Worm (Caenorhabditis elegans) whole organism, L4 larva: Measurements from ENCODE around the gene F46C5.10.

ENCODE experiments used
- F26F4.8 ChIP-seq: fragments of 200-800 bp; sonication (Bioruptor generic); conservative IDR thresholded peaks from 2 replicates; pipeline ENCODE4 v1.3.6; 2022; ENCODE audit warnings: missing genetic modification characterization, missing compliant biosample characterization
- R02D3.7 ChIP-seq: fragments of 150-350 bp; sonication (generic microtip); optimal IDR thresholded peaks from 3 replicates; lab custom pipeline; 2014; ENCODE audit warnings: missing biosample characterization, missing genetic modification characterization
- T20F7.1 ChIP-seq: fragments of 200-800 bp; sonication (Bioruptor generic); optimal IDR thresholded peaks from 2 replicates; lab custom pipeline; 2018; ENCODE audit warnings: mild to moderate bottlenecking, missing genetic modification characterization, missing compliant biosample characterization
- ZK337.2 ChIP-seq: fragments of 200-800 bp; sonication (Bioruptor generic); IDR thresholded peaks from 2 replicates; pipeline ENCODE4 v1.3.6; 2022; ENCODE audit warnings: missing genetic modification reagents, missing genetic modification characterization, missing compliant biosample characterization
- arid-1 ChIP-seq: fragments of 200-800 bp; sonication (Bioruptor generic); conservative IDR thresholded peaks from 2 replicates; pipeline ENCODE4 v1.3.6; 2022; ENCODE audit warnings: missing genetic modification reagents, missing genetic modification characterization, missing compliant biosample characterization
- ceh-28 ChIP-seq: fragments of 150-350 bp; optimal IDR thresholded peaks from 2 replicates; lab custom pipeline; 2014; ENCODE audit warnings: missing biosample characterization, missing genetic modification reagents, missing genetic modification characterization
- ceh-44 ChIP-seq: fragments of 200-800 bp; sonication (Bioruptor generic); IDR thresholded peaks from 2 replicates; pipeline ENCODE4 v1.3.6; 2022; ENCODE audit warnings: missing genetic modification reagents, missing genetic modification characterization, missing compliant biosample characterization
- ces-1 ChIP-seq: fragments of 150-350 bp; sonication (generic microtip); optimal IDR thresholded peaks from 4 replicates; lab custom pipeline; 2014; ENCODE audit warnings: missing biosample characterization, missing genetic modification reagents, missing genetic modification characterization
- cey-2 ChIP-seq: sonication (generic microtip); optimal IDR thresholded peaks from 3 replicates; lab custom pipeline; 2017; ENCODE audit warnings: missing genetic modification characterization, mild to moderate bottlenecking, missing compliant biosample characterization, antibody characterized with exemption, borderline replicate concordance; ENCODE audit not compliant: insufficient read depth
- daf-16 ChIP-seq, 3 experiments: sonication (generic microtip); optimal IDR thresholded peaks; 2 replicates each; lab custom pipeline; 2016 to 2017; ENCODE audit warnings: missing genetic modification characterization in 3 of 3, missing genetic modification reagents in 3 of 3, mild to moderate bottlenecking in 2 of 3, missing compliant biosample characterization in 2 of 3, missing biosample characterization in 1 of 3, moderate library complexity in 1 of 3
- daf-19 ChIP-seq: fragments of 200-800 bp; sonication (Bioruptor generic); conservative IDR thresholded peaks from 2 replicates; pipeline ENCODE4 v1.3.6; 2022; ENCODE audit warnings: missing genetic modification characterization, missing compliant biosample characterization
- daf-8 ChIP-seq: fragments of 200-800 bp; sonication (Bioruptor generic); IDR thresholded peaks from 2 replicates; pipeline ENCODE4 v1.3.6; 2022; ENCODE audit warnings: missing genetic modification characterization, missing compliant biosample characterization
- dpl-1 ChIP-seq: fragments of 150-350 bp; optimal IDR thresholded peaks from 2 replicates; lab custom pipeline; 2014; ENCODE audit warnings: missing biosample characterization, missing genetic modification reagents, missing genetic modification characterization
- egl-27 ChIP-seq: sonication (generic microtip); optimal IDR thresholded peaks from 3 replicates; lab custom pipeline; 2017; ENCODE audit warnings: missing biosample characterization, missing genetic modification reagents, missing genetic modification characterization
- egl-43 ChIP-seq: fragments of 200-800 bp; sonication (Bioruptor generic); IDR thresholded peaks from 2 replicates; pipeline ENCODE4 v1.3.6; 2022; ENCODE audit warnings: missing genetic modification reagents, missing genetic modification characterization, missing compliant biosample characterization
- fos-1 ChIP-seq: fragments of 150-350 bp; optimal IDR thresholded peaks from 2 replicates; lab custom pipeline; 2014; ENCODE audit warnings: missing biosample characterization, missing genetic modification characterization
- hlh-30 ChIP-seq: sonication (generic microtip); optimal IDR thresholded peaks from 2 replicates; lab custom pipeline; 2017; ENCODE audit warnings: antibody characterized with exemption, mild to moderate bottlenecking, missing genetic modification characterization, missing compliant biosample characterization; ENCODE audit not compliant: insufficient read depth
- hmg-1.1 ChIP-seq: fragments of 200-800 bp; sonication (Bioruptor generic); IDR thresholded peaks from 2 replicates; pipeline ENCODE4 v1.3.6; 2022; ENCODE audit warnings: missing genetic modification reagents, missing genetic modification characterization, missing compliant biosample characterization
- jun-1 ChIP-seq: fragments of 150-350 bp; optimal IDR thresholded peaks from 2 replicates; lab custom pipeline; 2014; ENCODE audit warnings: missing biosample characterization, missing genetic modification reagents, missing genetic modification characterization
- lim-7 ChIP-seq: fragments of 200-800 bp; sonication (Bioruptor generic); IDR thresholded peaks from 2 replicates; pipeline ENCODE4 v1.3.6; 2022; ENCODE audit warnings: missing genetic modification characterization, missing compliant biosample characterization
- lin-13 ChIP-seq: fragments of 150-350 bp; optimal IDR thresholded peaks from 2 replicates; lab custom pipeline; 2014; ENCODE audit warnings: missing biosample characterization, missing genetic modification reagents, missing genetic modification characterization
- lin-38 ChIP-seq: fragments of 200-800 bp; sonication (Bioruptor generic); IDR thresholded peaks from 2 replicates; pipeline ENCODE4 v1.3.6; 2022; ENCODE audit warnings: missing genetic modification reagents, missing genetic modification characterization, missing compliant biosample characterization
- lsy-2 ChIP-seq, 2 experiments: fragments of 150-350 bp in 1 of 2; sonication (generic microtip) in 1 of 2; optimal IDR thresholded peaks; 2 replicates each; lab custom pipeline; 2014 to 2017; ENCODE audit warnings: missing biosample characterization in 2 of 2, missing genetic modification characterization in 2 of 2
- madf-9 ChIP-seq: fragments of 200-800 bp; sonication (Bioruptor generic); conservative IDR thresholded peaks from 2 replicates; pipeline ENCODE4 v1.3.6; 2022; ENCODE audit warnings: missing genetic modification reagents, missing genetic modification characterization, missing compliant biosample characterization
- mdt-29 ChIP-seq: fragments of 200-800 bp; sonication (Bioruptor generic); IDR thresholded peaks from 2 replicates; pipeline ENCODE4 v1.3.6; 2022; ENCODE audit warnings: missing genetic modification reagents, missing genetic modification characterization, missing compliant biosample characterization
- mes-2 ChIP-seq: sonication (generic microtip); optimal IDR thresholded peaks from 2 replicates; lab custom pipeline; 2016; ENCODE audit warnings: missing genotype, mild to moderate bottlenecking, missing genetic modification characterization, missing compliant biosample characterization; ENCODE audit not compliant: poor library complexity, severe bottlenecking
- nhr-102 ChIP-seq: sonication (generic microtip); optimal IDR thresholded peaks from 2 replicates; lab custom pipeline; 2016; ENCODE audit warnings: mild to moderate bottlenecking, missing genetic modification characterization, moderate library complexity, missing compliant biosample characterization
- nhr-11 ChIP-seq: fragments of 150-350 bp; optimal IDR thresholded peaks from 2 replicates; lab custom pipeline; 2014; ENCODE audit warnings: missing biosample characterization, missing genetic modification characterization
- nhr-237 ChIP-seq: sonication (generic microtip); optimal IDR thresholded peaks from 2 replicates; lab custom pipeline; 2017; ENCODE audit warnings: missing biosample characterization, missing genetic modification characterization
- nhr-41 ChIP-seq: fragments of 200-800 bp; sonication (Bioruptor generic); IDR thresholded peaks from 2 replicates; pipeline ENCODE4 v1.3.6; 2022; ENCODE audit warnings: missing genetic modification reagents, missing genetic modification characterization, missing compliant biosample characterization
- nhr-48 ChIP-seq: sonication (generic microtip); optimal IDR thresholded peaks from 2 replicates; lab custom pipeline; 2016; ENCODE audit warnings: mild to moderate bottlenecking, missing genetic modification characterization, missing compliant biosample characterization
- nhr-76 ChIP-seq: fragments of 150-350 bp; optimal IDR thresholded peaks from 2 replicates; lab custom pipeline; 2014; ENCODE audit warnings: missing biosample characterization, missing genetic modification characterization
- pha-4 ChIP-seq, 2 experiments: fragments of 150-350 bp in 1 of 2; fragments of 200-800 bp in 1 of 2; sonication (Bioruptor generic) in 1 of 2; IDR thresholded peaks in 1 of 2; optimal IDR thresholded peaks in 1 of 2; 2 replicates each; pipeline versions ENCODE4 v1.3.6 to Lab custom; 2014 to 2022; ENCODE audit warnings: missing genetic modification characterization in 2 of 2, missing genetic modification reagents in 2 of 2, missing biosample characterization in 1 of 2, missing compliant biosample characterization in 1 of 2
- php-3 ChIP-seq: fragments of 200-800 bp; sonication (Bioruptor generic); IDR thresholded peaks from 2 replicates; pipeline ENCODE4 v1.3.6; 2022; ENCODE audit warnings: missing genetic modification reagents, missing genetic modification characterization, missing compliant biosample characterization
- rbr-2 ChIP-seq: sonication (generic microtip); optimal IDR thresholded peaks from 2 replicates; lab custom pipeline; 2016; ENCODE audit warnings: missing genotype, missing genetic modification characterization, missing compliant biosample characterization
- saeg-2 ChIP-seq: fragments of 200-800 bp; sonication (Bioruptor generic); IDR thresholded peaks from 2 replicates; pipeline ENCODE4 v1.3.6; 2022; ENCODE audit warnings: missing genetic modification reagents, missing genetic modification characterization, missing compliant biosample characterization
- spr-1 ChIP-seq: sonication (generic microtip); optimal IDR thresholded peaks from 2 replicates; lab custom pipeline; 2016; ENCODE audit warnings: mild to moderate bottlenecking, missing genetic modification characterization, missing compliant biosample characterization
- tag-97 ChIP-seq: fragments of 200-800 bp; sonication (Bioruptor generic); IDR thresholded peaks from 2 replicates; pipeline ENCODE4 v1.3.6; 2022; ENCODE audit warnings: missing genetic modification characterization, missing compliant biosample characterization
- tra-1 ChIP-seq: fragments of 200-800 bp; sonication (Bioruptor generic); IDR thresholded peaks from 2 replicates; pipeline ENCODE4 v1.3.6; 2022; ENCODE audit warnings: missing genetic modification reagents, missing genetic modification characterization, missing compliant biosample characterization
- unc-130 ChIP-seq: sonication (generic microtip); optimal IDR thresholded peaks from 2 replicates; lab custom pipeline; 2016; ENCODE audit warnings: missing genetic modification reagents, missing genetic modification characterization, missing compliant biosample characterization
- unc-39 ChIP-seq: sonication (generic microtip); optimal IDR thresholded peaks from 2 replicates; lab custom pipeline; 2017; ENCODE audit warnings: missing biosample characterization, missing genetic modification characterization
- unc-62 ChIP-seq, 3 experiments: fragments of 150-350 bp in 1 of 3; sonication (generic microtip); optimal IDR thresholded peaks in 2 of 3; peaks in 1 of 3; 1 replicate in 1 of 3; 2 replicates in 2 of 3; lab custom pipeline; 2014 to 2017; ENCODE audit warnings: missing biosample characterization in 3 of 3, missing genetic modification characterization in 3 of 3, missing genetic modification reagents in 3 of 3, missing genotype in 1 of 3
- zag-1 ChIP-seq: fragments of 150-350 bp; optimal IDR thresholded peaks from 2 replicates; lab custom pipeline; 2014; ENCODE audit warnings: missing biosample characterization, missing genetic modification characterization
- zfp-2 ChIP-seq: sonication (generic microtip); optimal IDR thresholded peaks from 2 replicates; lab custom pipeline; 2016; ENCODE audit warnings: mild to moderate bottlenecking, missing genetic modification characterization, missing compliant biosample characterization
- zip-11 ChIP-seq: fragments of 200-800 bp; sonication (Bioruptor generic); IDR thresholded peaks from 2 replicates; pipeline ENCODE4 v1.3.6; 2022; ENCODE audit warnings: missing genetic modification characterization, missing compliant biosample characterization
- zip-2 ChIP-seq: fragments of 150-350 bp; optimal IDR thresholded peaks from 2 replicates; lab custom pipeline; 2014; ENCODE audit warnings: missing biosample characterization, missing genetic modification characterization
- ztf-11 ChIP-seq: fragments of 150-350 bp; optimal IDR thresholded peaks from 2 replicates; lab custom pipeline; 2014; ENCODE audit warnings: missing biosample characterization, missing genetic modification characterization
- ztf-7 ChIP-seq: fragments of 150-350 bp; optimal IDR thresholded peaks from 2 replicates; lab custom pipeline; 2014; ENCODE audit warnings: missing biosample characterization, missing genetic modification characterization

The F46C5.10 gene

ce11 chrII:8820126-8820972, 1.5 kb upstream of the F46C5.10 start (continued):
- TF ChIP-seq daf-8 (no peak), zip-11 (GFP tag; lab: Robert Waterston, UW) (no peak), unc-62 (GFP tag; optimal IDR thresholded peaks at IDR 0.05 in 1 of 2; lab: Kevin White, UChicago) (peak in 1 of 2 experiments; percentile 93), unc-62 (tag; optimal IDR thresholded peaks at IDR 0.05; lab: Kevin White, UChicago) (no peak), lin-13 (GFP tag; lab: Kevin White, UChicago) (no peak), madf-9 (GFP tag; lab: Robert Waterston, UW) (no peak), php-3 (GFP tag; lab: Robert Waterston, UW) (no peak), egl-43 (GFP tag; lab: Robert Waterston, UW) (no peak), daf-16 (GFP tag; optimal IDR thresholded peaks at IDR 0.05; lab: Kevin White, UChicago) (no peak), daf-16 (tag; optimal IDR thresholded peaks at IDR 0.05; lab: Kevin White, UChicago) (no peak), R02D3.7 (tag; lab: Kevin White, UChicago) (no peak), nhr-41 (no peak), jun-1 (tag; lab: Kevin White, UChicago) (no peak), lsy-2 (tag; optimal IDR thresholded peaks at IDR 0.05; lab: Kevin White, UChicago) (peak in 1 of 2 experiments; percentile 44), mdt-29 (no peak), dpl-1 (GFP tag; lab: Kevin White, UChicago) (no peak), ceh-44 (GFP tag; lab: Robert Waterston, UW) (no peak), unc-130 (GFP tag; lab: Kevin White, UChicago) (no peak), lin-38 (GFP tag; lab: Robert Waterston, UW) (peak; percentile 2), nhr-237 (no peak), saeg-2 (no peak), rbr-2 (tag; lab: Kevin White, UChicago) (no peak), hmg-1.1 (GFP tag; lab: Robert Waterston, UW) (no peak), nhr-48 (tag; lab: Kevin White, UChicago) (peak; percentile 55), arid-1 (no peak), lim-7 (no peak), ceh-28 (tag; lab: Kevin White, UChicago) (no peak), ZK337.2 (0 out of 2 replicates have a peak, but pooled peaks have one; percentile 31), zfp-2 (no peak), zag-1 (no peak), fos-1 (tag; lab: Kevin White, UChicago) (no peak), spr-1 (tag; lab: Kevin White, UChicago) (no peak), tag-97 (no peak), zip-2 (tag; lab: Kevin White, UChicago) (no peak), nhr-102 (tag; lab: Kevin White, UChicago) (peak; percentile 46), ztf-11 (tag; lab: Kevin White, UChicago) (no peak), ces-1 (GFP tag; lab: Kevin White, UChicago) (no peak), pha-4 (GFP tag; IDR thresholded peaks at IDR 0.05; lab: Robert Waterston, UW) (no peak), pha-4 (tag; optimal IDR thresholded peaks at IDR 0.05; lab: Kevin White, UChicago) (no peak), nhr-11 (tag; lab: Kevin White, UChicago) (no peak), egl-27 (tag; lab: Kevin White, UChicago) (no peak), hlh-30 (tag; lab: Kevin White, UChicago) (peak; percentile 5), T20F7.1 (GFP tag; lab: Kevin White, UChicago) (no peak), cey-2 (no peak), daf-19 (GFP tag; lab: Robert Waterston, UW) (no peak), tra-1 (no peak), F26F4.8 (no peak), nhr-76 (tag; lab: Kevin White, UChicago) (no peak), ztf-7 (tag; lab: Kevin White, UChicago) (no peak), mes-2 (peak; percentile 41), unc-39 (tag; lab: Kevin White, UChicago) (no peak)
